Worm (Caenorhabditis elegans) whole organism, young adult: ENCODE measurements around the gene Y42H9B.3.

Experiments used
- B0019.2 ChIP-seq: fragments of 200-800 bp; sonication (Bioruptor generic); conservative IDR thresholded peaks from 2 replicates; pipeline ENCODE4 v1.3.6; 2022; ENCODE audit warnings: missing genetic modification reagents, missing genetic modification characterization, missing compliant biosample characterization
- C17E4.6 ChIP-seq: fragments of 200-800 bp; sonication (Bioruptor generic); IDR thresholded peaks from 2 replicates; pipeline ENCODE4 v1.3.6; 2022; ENCODE audit warnings: missing genetic modification reagents, missing genetic modification characterization, missing compliant biosample characterization
- F57A8.1 ChIP-seq: fragments of 200-800 bp; sonication (Bioruptor generic); optimal IDR thresholded peaks from 2 replicates; lab custom pipeline; 2018; ENCODE audit warnings: mild to moderate bottlenecking, missing genetic modification characterization, moderate library complexity, missing compliant biosample characterization
- T07F8.4 ChIP-seq: sonication (generic microtip); optimal IDR thresholded peaks from 2 replicates; lab custom pipeline; 2016; ENCODE audit warnings: mild to moderate bottlenecking, missing genetic modification characterization, moderate library complexity, missing compliant biosample characterization
- Y53F4B.3 ChIP-seq: fragments of 200-800 bp; sonication (Bioruptor generic); IDR thresholded peaks from 2 replicates; pipeline ENCODE4 v1.3.6; 2022; ENCODE audit warnings: missing genetic modification reagents, missing genetic modification characterization, missing compliant biosample characterization
- Y56A3A.18 ChIP-seq: fragments of 200-800 bp; sonication (Bioruptor generic); IDR thresholded peaks from 2 replicates; pipeline ENCODE4 v1.3.6; 2022; ENCODE audit warnings: missing genetic modification reagents, missing genetic modification characterization, missing compliant biosample characterization
- ZK185.1 ChIP-seq: sonication (generic microtip); optimal IDR thresholded peaks from 2 replicates; lab custom pipeline; 2016; ENCODE audit warnings: mild to moderate bottlenecking, missing genetic modification characterization, missing compliant biosample characterization; ENCODE audit not compliant: poor library complexity, severe bottlenecking
- akir-1 ChIP-seq: fragments of 200-800 bp; sonication (Bioruptor generic); optimal IDR thresholded peaks from 2 replicates; lab custom pipeline; 2018; ENCODE audit warnings: mild to moderate bottlenecking, missing genetic modification characterization, moderate library complexity, missing compliant biosample characterization
- ama-1 ChIP-seq, 3 experiments: fragments of 150-350 bp in 1 of 3; sonication (generic microtip) in 2 of 3; optimal IDR thresholded peaks; 2 replicates each; lab custom pipeline; 2014 to 2018; ENCODE audit warnings: missing biosample characterization in 2 of 3, missing genetic modification characterization in 2 of 3, missing genetic modification reagents in 2 of 3
- atf-7 ChIP-seq: sonication (generic microtip); optimal IDR thresholded peaks from 2 replicates; lab custom pipeline; 2017; ENCODE audit warnings: mild to moderate bottlenecking, missing genetic modification characterization, missing compliant biosample characterization
- attf-5 ChIP-seq: fragments of 200-800 bp; sonication (Bioruptor generic); optimal IDR thresholded peaks from 2 replicates; lab custom pipeline; 2018; ENCODE audit warnings: mild to moderate bottlenecking, missing genetic modification characterization, missing compliant biosample characterization
- ccch-3 ChIP-seq: fragments of 200-800 bp; sonication (Bioruptor generic); optimal IDR thresholded peaks from 2 replicates; lab custom pipeline; 2018; ENCODE audit warnings: mild to moderate bottlenecking, missing genetic modification characterization, missing compliant biosample characterization
- cebp-2 ChIP-seq: fragments of 200-800 bp; sonication (Bioruptor generic); IDR thresholded peaks from 2 replicates; pipeline ENCODE4 v1.3.6; 2022; ENCODE audit warnings: missing genetic modification characterization, missing compliant biosample characterization
- ceh-100 ChIP-seq: fragments of 200-800 bp; sonication (Bioruptor generic); IDR thresholded peaks from 2 replicates; pipeline ENCODE4 v1.3.6; 2022; ENCODE audit warnings: missing genetic modification reagents, missing genetic modification characterization, missing compliant biosample characterization
- ceh-27 ChIP-seq: fragments of 200-800 bp; sonication (Bioruptor generic); optimal IDR thresholded peaks from 2 replicates; lab custom pipeline; 2018; ENCODE audit warnings: mild to moderate bottlenecking, missing genetic modification characterization, moderate library complexity, missing compliant biosample characterization
- ceh-58 ChIP-seq: fragments of 200-800 bp; sonication (Bioruptor generic); IDR thresholded peaks from 2 replicates; pipeline ENCODE4 v1.3.6; 2022; ENCODE audit warnings: missing genetic modification characterization, missing compliant biosample characterization
- ceh-79 ChIP-seq: sonication (generic microtip); optimal IDR thresholded peaks from 2 replicates; lab custom pipeline; 2017; ENCODE audit warnings: mild to moderate bottlenecking, missing genetic modification characterization, missing compliant biosample characterization
- die-1 ChIP-seq: sonication (generic microtip); optimal IDR thresholded peaks from 2 replicates; lab custom pipeline; 2016; ENCODE audit warnings: missing genotype, mild to moderate bottlenecking, missing genetic modification characterization, missing compliant biosample characterization
- efl-1 ChIP-seq: fragments of 150-350 bp; optimal IDR thresholded peaks from 2 replicates; lab custom pipeline; 2014; ENCODE audit warnings: missing biosample characterization, missing genetic modification reagents, missing genetic modification characterization
- egl-18 ChIP-seq: fragments of 200-800 bp; sonication (Bioruptor generic); IDR thresholded peaks from 2 replicates; pipeline ENCODE4 v1.3.6; 2022; ENCODE audit warnings: missing genetic modification reagents, missing genetic modification characterization, missing compliant biosample characterization
- fkh-3 ChIP-seq: sonication (generic microtip); optimal IDR thresholded peaks from 2 replicates; lab custom pipeline; 2016; ENCODE audit warnings: mild to moderate bottlenecking, missing genetic modification characterization, missing compliant biosample characterization
- hmg-1.2 ChIP-seq: fragments of 200-800 bp; sonication (Bioruptor generic); IDR thresholded peaks from 2 replicates; pipeline ENCODE4 v1.3.6; 2022; ENCODE audit warnings: missing genetic modification reagents, missing genetic modification characterization, missing compliant biosample characterization
- hsf-1 ChIP-seq: fragments of 200-800 bp; sonication (Bioruptor generic); IDR thresholded peaks from 2 replicates; pipeline ENCODE4 v1.3.6; 2022; ENCODE audit warnings: missing genetic modification reagents, missing genetic modification characterization, missing compliant biosample characterization
- let-607 ChIP-seq, 2 experiments: fragments of 200-800 bp in 1 of 2; sonication (Bioruptor generic) in 1 of 2; sonication (generic microtip) in 1 of 2; optimal IDR thresholded peaks; 2 replicates each; lab custom pipeline; 2016 to 2018; ENCODE audit warnings: mild to moderate bottlenecking in 2 of 2, missing compliant biosample characterization in 2 of 2, missing genetic modification characterization in 2 of 2, moderate library complexity in 2 of 2, missing genotype in 1 of 2
- lin-26 ChIP-seq: fragments of 200-800 bp; sonication (Bioruptor generic); IDR thresholded peaks from 2 replicates; pipeline ENCODE4 v1.3.6; 2022; ENCODE audit warnings: missing genetic modification reagents, missing genetic modification characterization, missing compliant biosample characterization
- lin-40 ChIP-seq: sonication (generic microtip); optimal IDR thresholded peaks from 2 replicates; lab custom pipeline; 2016; ENCODE audit warnings: missing genetic modification characterization, mild to moderate bottlenecking, missing compliant biosample characterization, missing genotype, missing genetic modification reagents
- lir-1 ChIP-seq: fragments of 200-800 bp; sonication (Bioruptor generic); conservative IDR thresholded peaks from 2 replicates; pipeline ENCODE4 v1.3.6; 2022; ENCODE audit warnings: missing genetic modification reagents, missing genetic modification characterization, missing compliant biosample characterization
- madf-3 ChIP-seq: fragments of 200-800 bp; sonication (Bioruptor generic); IDR thresholded peaks from 2 replicates; pipeline ENCODE4 v1.3.6; 2022; ENCODE audit warnings: missing genetic modification reagents, missing genetic modification characterization, missing compliant biosample characterization
- mes-4 ChIP-seq: sonication (generic microtip); optimal IDR thresholded peaks from 2 replicates; lab custom pipeline; 2016; ENCODE audit warnings: missing genotype, missing genetic modification characterization, missing compliant biosample characterization
- nfya-1 ChIP-seq: sonication (generic microtip); optimal IDR thresholded peaks from 2 replicates; lab custom pipeline; 2017; ENCODE audit warnings: antibody characterized with exemption, missing compliant biosample characterization, missing genetic modification characterization, borderline replicate concordance; ENCODE audit not compliant: insufficient read depth
- nhr-80 ChIP-seq: sonication (generic microtip); optimal IDR thresholded peaks from 2 replicates; lab custom pipeline; 2016; ENCODE audit warnings: missing genetic modification characterization, missing compliant biosample characterization
- repo-1 ChIP-seq: sonication (generic microtip); optimal IDR thresholded peaks from 2 replicates; lab custom pipeline; 2017; ENCODE audit warnings: mild to moderate bottlenecking, missing genetic modification characterization, missing compliant biosample characterization
- rpc-1 ChIP-seq, 2 experiments: fragments of 150-350 bp in 1 of 2; sonication (generic microtip) in 1 of 2; optimal IDR thresholded peaks; 2 replicates each; lab custom pipeline; 2014 to 2018; ENCODE audit warnings: missing biosample characterization in 1 of 2, missing genetic modification characterization in 1 of 2, missing genetic modification reagents in 1 of 2, missing genotype in 1 of 2
- snpc-1.3 ChIP-seq: sonication (generic microtip); optimal IDR thresholded peaks from 2 replicates; lab custom pipeline; 2017; ENCODE audit warnings: missing genetic modification characterization, mild to moderate bottlenecking, missing compliant biosample characterization, antibody characterized with exemption, moderate library complexity, missing genotype, missing genetic modification reagents; ENCODE audit not compliant: insufficient read depth
- snpc-3.4 ChIP-seq: sonication (generic microtip); optimal IDR thresholded peaks from 2 replicates; lab custom pipeline; 2017; ENCODE audit warnings: missing genetic modification characterization, mild to moderate bottlenecking, missing compliant biosample characterization, antibody characterized with exemption, moderate library complexity, missing genotype, missing genetic modification reagents
- tbx-9 ChIP-seq: sonication (generic microtip); optimal IDR thresholded peaks from 2 replicates; lab custom pipeline; 2016; ENCODE audit warnings: borderline replicate concordance, missing genetic modification characterization, inconsistent platforms, missing compliant biosample characterization
- ztf-6 ChIP-seq: fragments of 200-800 bp; sonication (Bioruptor generic); IDR thresholded peaks from 2 replicates; pipeline ENCODE4 v1.3.6; 2022; ENCODE audit warnings: missing genetic modification reagents, missing genetic modification characterization, missing compliant biosample characterization

Gene Y42H9B.3

DNA sequence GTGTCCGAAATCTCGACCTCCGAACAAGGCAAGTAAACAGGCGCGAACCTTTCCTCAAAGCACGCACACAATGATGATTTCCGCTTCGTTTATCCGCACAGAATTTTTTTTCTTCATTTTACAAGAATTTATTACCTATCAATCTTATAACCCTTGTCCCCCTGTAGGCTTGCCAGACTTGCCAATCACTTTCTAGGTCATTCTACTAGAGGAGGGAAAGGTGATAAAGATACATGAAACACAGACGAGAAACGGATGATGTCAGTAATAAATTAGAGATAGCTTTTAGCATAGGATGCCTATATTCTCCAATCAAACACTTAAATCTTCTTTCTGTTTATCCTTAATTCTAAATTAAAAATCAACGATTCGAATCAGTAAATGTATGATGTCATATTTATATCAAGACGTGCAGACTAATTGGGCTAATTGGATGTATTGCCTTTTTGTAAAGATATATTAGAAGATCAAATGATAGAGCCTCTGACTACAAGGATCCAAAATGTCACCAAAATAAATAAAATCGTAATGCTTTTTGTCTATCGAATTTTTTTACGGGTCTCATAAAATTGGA, 15.2 kb upstream of the Y42H9B.3 start:
- no peak for TF ChIP-seq snpc-1.3 (tag; lab: Kevin White, UChicago)
- no peak for TF ChIP-seq ama-1 (optimal IDR thresholded peaks at IDR 0.05; lab: Kevin White, UChicago)
- TF ChIP-seq ama-1 (GFP tag; optimal IDR thresholded peaks at IDR 0.05; lab: Kevin White, UChicago): no peak
- TF ChIP-seq die-1 (tag; lab: Kevin White, UChicago): no peak
- no peak for TF ChIP-seq ceh-58
- no peak for TF ChIP-seq cebp-2 (GFP tag; lab: Robert Waterston, UW)
- TF ChIP-seq rpc-1 (optimal IDR thresholded peaks at IDR 0.05; lab: Kevin White, UChicago): no peak
- no peak for TF ChIP-seq rpc-1 (tag; optimal IDR thresholded peaks at IDR 0.05; lab: Kevin White, UChicago)
- no peak for TF ChIP-seq ceh-79 (tag; lab: Kevin White, UChicago)
- TF ChIP-seq repo-1: no peak
- TF ChIP-seq ccch-3 (GFP tag; lab: Kevin White, UChicago): no peak
- no peak for TF ChIP-seq Y53F4B.3 (GFP tag; lab: Robert Waterston, UW)
- TF ChIP-seq ztf-6 (GFP tag; lab: Robert Waterston, UW): no peak
- TF ChIP-seq egl-18 (GFP tag; lab: Robert Waterston, UW): no peak
- TF ChIP-seq hsf-1 (GFP tag; lab: Robert Waterston, UW): no peak
- no peak for TF ChIP-seq tbx-9 (tag; lab: Kevin White, UChicago)
- TF ChIP-seq mes-4: no peak
- no peak for TF ChIP-seq ceh-100 (GFP tag; lab: Robert Waterston, UW)
- TF ChIP-seq lin-26: no peak

DNA sequence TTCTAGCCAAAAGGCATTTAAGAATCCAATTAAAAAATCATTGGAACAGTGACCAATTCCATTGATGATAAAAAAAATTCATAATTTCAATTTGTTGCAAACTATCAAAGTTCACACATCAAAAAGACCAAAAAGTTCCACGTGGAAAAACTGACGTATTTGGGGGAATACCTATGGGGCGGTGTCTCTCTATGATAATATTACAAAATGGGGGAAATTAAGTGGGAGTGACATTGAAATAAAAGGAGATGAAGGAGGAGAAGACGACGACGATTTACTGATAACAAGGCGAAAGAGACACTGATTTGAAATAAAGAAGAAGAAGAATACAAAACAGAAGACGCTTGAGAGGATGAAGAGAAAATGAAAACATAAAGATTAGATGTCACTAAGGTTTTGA, 14.1 kb upstream of the Y42H9B.3 start:
- TF ChIP-seq lin-40 (tag; lab: Kevin White, UChicago): peak; percentile 17
- TF ChIP-seq atf-7: peak; percentile 21
- TF ChIP-seq snpc-3.4 (tag; lab: Kevin White, UChicago): no peak
- TF ChIP-seq rpc-1 (optimal IDR thresholded peaks at IDR 0.05; lab: Kevin White, UChicago): no peak
- no peak for TF ChIP-seq rpc-1 (tag; optimal IDR thresholded peaks at IDR 0.05; lab: Kevin White, UChicago)
- TF ChIP-seq ama-1 (optimal IDR thresholded peaks at IDR 0.05; lab: Kevin White, UChicago): no peak
- TF ChIP-seq ama-1 (GFP tag; optimal IDR thresholded peaks at IDR 0.05; lab: Kevin White, UChicago): no peak
- no peak for TF ChIP-seq attf-5 (GFP tag; lab: Kevin White, UChicago)
- TF ChIP-seq ceh-27: no peak
- no peak for TF ChIP-seq hmg-1.2 (GFP tag; lab: Robert Waterston, UW)
- TF ChIP-seq tbx-9 (tag; lab: Kevin White, UChicago): no peak
- TF ChIP-seq akir-1 (GFP tag; lab: Kevin White, UChicago): no peak
- TF ChIP-seq madf-3: no peak
- no peak for TF ChIP-seq C17E4.6 (GFP tag; lab: Robert Waterston, UW)
- TF ChIP-seq nhr-80 (tag; lab: Kevin White, UChicago): peak; percentile 80
- peak; percentile 63 to 89 for TF ChIP-seq let-607 (tag; optimal IDR thresholded peaks at IDR 0.05; lab: Kevin White, UChicago)
- no peak for TF ChIP-seq T07F8.4
- TF ChIP-seq fkh-3 (tag; lab: Kevin White, UChicago): no peak
- TF ChIP-seq, all 124 proteins: peak for 4

DNA sequence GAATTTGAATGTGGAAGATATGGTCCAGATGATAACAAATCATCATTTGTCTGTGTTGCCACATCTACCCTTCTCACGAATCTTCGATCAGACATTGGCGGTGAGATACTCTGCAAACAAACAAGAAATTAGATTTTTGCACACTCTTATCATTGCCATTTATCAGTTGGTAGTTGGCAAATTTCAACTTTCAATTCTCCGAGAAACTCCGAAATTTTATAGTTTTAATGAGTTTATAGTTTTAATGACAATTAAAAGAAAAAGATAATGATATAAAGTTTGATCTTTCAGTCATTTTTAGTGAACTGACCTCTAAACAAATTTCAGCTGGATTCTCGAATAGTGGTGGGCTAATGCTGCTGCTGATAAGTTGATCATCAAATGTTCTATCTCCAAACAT, 11.6 kb upstream of the Y42H9B.3 start:
- TF ChIP-seq nhr-80 (tag; lab: Kevin White, UChicago) (peak; percentile 48), nfya-1 (tag; lab: Kevin White, UChicago) (no peak)

ce11 chrIV:8022035-8022673, 9.9 kb upstream of the Y42H9B.3 start, which contains the start of gene C26B2.2:
C26B2.2 (minus strand) TSS chrIV:8022122.
- no peak for TF ChIP-seq ZK185.1 (tag; lab: Kevin White, UChicago)
- no peak for TF ChIP-seq efl-1 (GFP tag; lab: Kevin White, UChicago)
- TF ChIP-seq ceh-100 (GFP tag; lab: Robert Waterston, UW): no peak
- TF ChIP-seq F57A8.1: no peak
- TF ChIP-seq B0019.2 (GFP tag; lab: Robert Waterston, UW): no peak
- TF ChIP-seq Y56A3A.18 (GFP tag; lab: Robert Waterston, UW): no peak
- no peak for TF ChIP-seq lir-1
